Fruit fly (Drosophila melanogaster) whole organism, embryonic: Measurements from ENCODE around the gene Pebp1.
A peak's percentile ranks its signal among the peaks of the same experiment; 100 is the strongest.

Experiments
- Bteb2 ChIP-seq: fragments of 200-800 bp; sonication (Bioruptor generic); optimal IDR thresholded peaks from 2 replicates; lab custom pipeline; 2016; ENCODE audit warnings: missing biosample characterization, missing genetic modification characterization
- CG10366 ChIP-seq: fragments of 200-800 bp; sonication (Bioruptor generic); IDR thresholded peaks from 2 replicates; pipeline ENCODE4 v1.3.6; 2022; ENCODE audit warnings: missing biosample characterization, missing genetic modification characterization
- CG12155 ChIP-seq: fragments of 200-800 bp; sonication (Bioruptor generic); optimal IDR thresholded peaks from 3 replicates; lab custom pipeline; 2016; ENCODE audit warnings: missing biosample characterization, missing genetic modification characterization
- CG12299 ChIP-seq: fragments of 200-800 bp; sonication (Bioruptor generic); optimal IDR thresholded peaks from 2 replicates; lab custom pipeline; 2018; ENCODE audit warnings: missing biosample characterization, mild to moderate bottlenecking, missing genetic modification characterization
- CG12942 ChIP-seq: fragments of 200-800 bp; sonication (Bioruptor generic); optimal IDR thresholded peaks from 3 replicates; lab custom pipeline; 2016; ENCODE audit warnings: missing biosample characterization, missing genetic modification characterization
- CG13296 ChIP-seq: fragments of 200-800 bp; sonication (Bioruptor generic); optimal IDR thresholded peaks from 3 replicates; lab custom pipeline; 2018; ENCODE audit warnings: missing biosample characterization, mild to moderate bottlenecking, missing genetic modification characterization
- CG18619 ChIP-seq: fragments of 200-800 bp; sonication (Bioruptor generic); optimal IDR thresholded peaks from 3 replicates; lab custom pipeline; 2017; ENCODE audit warnings: missing biosample characterization, mild to moderate bottlenecking, missing genetic modification characterization
- CG2712 ChIP-seq: fragments of 200-800 bp; optimal IDR thresholded peaks from 3 replicates; lab custom pipeline; 2019; ENCODE audit warnings: missing biosample characterization, mild to moderate bottlenecking, missing genetic modification characterization, moderate library complexity
- CG32772 ChIP-seq: fragments of 200-800 bp; sonication (Bioruptor generic); IDR thresholded peaks from 2 replicates; pipeline ENCODE4 v1.3.6; 2022; ENCODE audit warnings: missing biosample characterization, missing genetic modification characterization
- CG4282 ChIP-seq: fragments of 200-800 bp; sonication (Bioruptor generic); optimal IDR thresholded peaks from 2 replicates; lab custom pipeline; 2016; ENCODE audit warnings: missing biosample characterization, missing genetic modification characterization
- CG8944 ChIP-seq: fragments of 200-800 bp; sonication (Bioruptor generic); optimal IDR thresholded peaks from 3 replicates; lab custom pipeline; 2016; ENCODE audit warnings: missing biosample characterization, missing genetic modification characterization
- CG9876 ChIP-seq: fragments of 200-800 bp; sonication (Bioruptor generic); optimal IDR thresholded peaks from 2 replicates; lab custom pipeline; 2016; ENCODE audit warnings: missing biosample characterization, missing genetic modification characterization
- D19A ChIP-seq: fragments of 200-800 bp; optimal IDR thresholded peaks from 3 replicates; lab custom pipeline; 2019; ENCODE audit warnings: missing biosample characterization, mild to moderate bottlenecking, missing genetic modification characterization, moderate library complexity
- Dip3 ChIP-seq: fragments of 200-800 bp; sonication (Bioruptor generic); optimal IDR thresholded peaks from 3 replicates; lab custom pipeline; 2016; ENCODE audit warnings: missing biosample characterization, missing genetic modification characterization
- H15 ChIP-seq: fragments of 200-800 bp; sonication (Bioruptor generic); IDR thresholded peaks from 3 replicates; pipeline ENCODE4 v1.3.6; 2022; ENCODE audit warnings: missing biosample characterization, missing genetic modification characterization
- HHEX ChIP-seq: fragments of 200-800 bp; sonication (Bioruptor generic); optimal IDR thresholded peaks from 3 replicates; lab custom pipeline; 2017; ENCODE audit warnings: missing biosample characterization, mild to moderate bottlenecking, missing genetic modification characterization, missing genetic modification reagents
- Hand ChIP-seq: fragments of 200-800 bp; sonication (Bioruptor generic); optimal IDR thresholded peaks from 2 replicates; lab custom pipeline; 2017; ENCODE audit warnings: mild to moderate bottlenecking, missing biosample characterization, missing genetic modification reagents, missing genetic modification characterization
- HmgZ ChIP-seq: fragments of 200-800 bp; sonication (Bioruptor generic); optimal IDR thresholded peaks from 2 replicates; lab custom pipeline; 2018; ENCODE audit warnings: missing biosample characterization, mild to moderate bottlenecking, missing genetic modification characterization
- Hmr ChIP-seq: fragments of 200-800 bp; sonication (Bioruptor generic); optimal IDR thresholded peaks from 3 replicates; lab custom pipeline; 2017; ENCODE audit warnings: mild to moderate bottlenecking, missing biosample characterization, missing genetic modification reagents, missing genetic modification characterization
- MESR4 ChIP-seq: fragments of 200-800 bp; sonication (Bioruptor generic); optimal IDR thresholded peaks from 2 replicates; lab custom pipeline; 2018; ENCODE audit warnings: missing biosample characterization, mild to moderate bottlenecking, missing genetic modification characterization, moderate library complexity
- NFAT ChIP-seq: fragments of 200-800 bp; sonication (Bioruptor generic); IDR thresholded peaks from 2 replicates; pipeline ENCODE4 v1.3.6; 2022; ENCODE audit warnings: missing biosample characterization, missing genetic modification characterization
- Opbp ChIP-seq: fragments of 200-800 bp; sonication (Bioruptor generic); IDR thresholded peaks from 3 replicates; pipeline ENCODE4 v1.3.6; 2022; ENCODE audit warnings: missing biosample characterization, missing genetic modification characterization; ENCODE audit not compliant: partially characterized antibody
- Optix ChIP-seq: fragments of 200-800 bp; sonication (Bioruptor generic); IDR thresholded peaks from 3 replicates; pipeline ENCODE4 v1.3.6; 2022; ENCODE audit warnings: missing biosample characterization, missing genetic modification characterization
- PHDP ChIP-seq: fragments of 200-800 bp; sonication (Bioruptor generic); optimal IDR thresholded peaks from 3 replicates; lab custom pipeline; 2018; ENCODE audit warnings: missing biosample characterization, mild to moderate bottlenecking, missing genetic modification characterization, moderate library complexity
- Sin3A ChIP-seq: fragments of >200 bp; optimal IDR thresholded peaks from 2 replicates; lab custom pipeline; 2018
- Xrp1 ChIP-seq: fragments of 200-800 bp; sonication (Bioruptor generic); IDR thresholded peaks from 2 replicates; pipeline ENCODE4 v1.3.6; 2022; ENCODE audit warnings: missing biosample characterization, missing genetic modification characterization
- bab2 ChIP-seq: fragments of 200-800 bp; sonication (Bioruptor generic); optimal IDR thresholded peaks from 2 replicates; lab custom pipeline; 2016; ENCODE audit warnings: missing biosample characterization, missing genetic modification characterization
- bigmax ChIP-seq: fragments of 200-800 bp; sonication (Bioruptor generic); optimal IDR thresholded peaks from 2 replicates; lab custom pipeline; 2018; ENCODE audit warnings: missing biosample characterization, mild to moderate bottlenecking, missing genetic modification characterization
- caup ChIP-seq: fragments of 200-800 bp; sonication (Bioruptor generic); optimal IDR thresholded peaks from 3 replicates; lab custom pipeline; 2017; ENCODE audit warnings: missing biosample characterization, mild to moderate bottlenecking, missing genetic modification characterization, moderate library complexity; ENCODE audit not compliant: severe bottlenecking
- cg ChIP-seq: fragments of 200-800 bp; sonication (Bioruptor generic); optimal IDR thresholded peaks from 3 replicates; lab custom pipeline; 2019; ENCODE audit warnings: missing biosample characterization, mild to moderate bottlenecking, missing genetic modification characterization, moderate library complexity
- corto ChIP-seq: fragments of 200-800 bp; sonication (Bioruptor generic); optimal IDR thresholded peaks from 2 replicates; lab custom pipeline; 2016; ENCODE audit warnings: missing biosample characterization, mild to moderate bottlenecking, missing genetic modification characterization, moderate library complexity
- croc ChIP-seq: fragments of 200-800 bp; sonication (Bioruptor generic); conservative IDR thresholded peaks from 3 replicates; pipeline ENCODE4 v1.3.6; 2022; ENCODE audit warnings: missing biosample characterization, missing genetic modification characterization
- crol ChIP-seq: fragments of 200-800 bp; sonication (Bioruptor generic); IDR thresholded peaks from 2 replicates; pipeline ENCODE4 v1.3.6; 2022; ENCODE audit warnings: missing biosample characterization, missing genetic modification characterization
- cwo ChIP-seq: fragments of 200-800 bp; sonication (Bioruptor generic); optimal IDR thresholded peaks from 3 replicates; lab custom pipeline; 2017; ENCODE audit warnings: missing biosample characterization, missing genetic modification characterization, mild to moderate bottlenecking, moderate library complexity, missing genetic modification reagents
- dati ChIP-seq: fragments of 200-800 bp; sonication (Bioruptor generic); IDR thresholded peaks from 2 replicates; pipeline ENCODE4 v1.3.6; 2022; ENCODE audit warnings: missing biosample characterization, missing genetic modification characterization
- eve ChIP-seq, 2 experiments: fragments of >200 bp; optimal IDR thresholded peaks; 2 replicates each; lab custom pipeline; 2017; ENCODE audit warnings: missing biosample characterization in 2 of 2, missing genetic modification characterization in 2 of 2
- exex ChIP-seq: fragments of 200-800 bp; sonication (Bioruptor generic); optimal IDR thresholded peaks from 4 replicates; lab custom pipeline; 2018; ENCODE audit warnings: missing biosample characterization, mild to moderate bottlenecking, missing genetic modification characterization, moderate library complexity
- hkb ChIP-seq, 2 experiments: fragments of 200-800 bp in 1 of 2; fragments of >200 bp in 1 of 2; sonication (Bioruptor generic) in 1 of 2; IDR thresholded peaks in 1 of 2; optimal IDR thresholded peaks in 1 of 2; 2 replicates each; pipeline versions ENCODE4 v1.3.6 to Lab custom; 2017 to 2022; ENCODE audit warnings: missing biosample characterization in 1 of 2, missing genetic modification characterization in 1 of 2
- nau ChIP-seq: fragments of 200-800 bp; sonication (Bioruptor generic); optimal IDR thresholded peaks from 3 replicates; lab custom pipeline; 2017; ENCODE audit warnings: missing biosample characterization, mild to moderate bottlenecking, missing genetic modification characterization, missing genetic modification reagents
- peb ChIP-seq: fragments of 200-800 bp; sonication (Bioruptor generic); IDR thresholded peaks from 2 replicates; pipeline ENCODE4 v1.3.6; 2022; ENCODE audit warnings: missing biosample characterization, missing genetic modification characterization
- phol ChIP-seq: fragments of 200-800 bp; sonication (Bioruptor generic); optimal IDR thresholded peaks from 3 replicates; lab custom pipeline; 2018; ENCODE audit warnings: missing biosample characterization, mild to moderate bottlenecking, missing genetic modification characterization, moderate library complexity
- psq ChIP-seq: fragments of 200-800 bp; sonication (Bioruptor generic); optimal IDR thresholded peaks from 2 replicates; lab custom pipeline; 2017; ENCODE audit warnings: missing biosample characterization, missing genetic modification characterization
- sc ChIP-seq, 3 experiments: fragments of >200 bp in 2 of 3; fragments of 200-800 bp in 1 of 3; sonication (Bioruptor generic) in 1 of 3; optimal IDR thresholded peaks; 2 replicates in 2 of 3; 3 replicates in 1 of 3; lab custom pipeline; 2017; ENCODE audit warnings: mild to moderate bottlenecking in 1 of 3, missing biosample characterization in 1 of 3, missing genetic modification characterization in 1 of 3, missing genetic modification reagents in 1 of 3
- sqz ChIP-seq: fragments of 200-800 bp; sonication (Bioruptor generic); optimal IDR thresholded peaks from 3 replicates; lab custom pipeline; 2018; ENCODE audit warnings: missing biosample characterization, mild to moderate bottlenecking, missing genetic modification characterization
- tgo ChIP-seq: fragments of 200-800 bp; sonication (Bioruptor generic); IDR thresholded peaks from 3 replicates; pipeline ENCODE4 v1.3.6; 2022; ENCODE audit warnings: missing biosample characterization, missing genetic modification characterization
- tio ChIP-seq: fragments of 200-800 bp; sonication (Bioruptor generic); optimal IDR thresholded peaks from 2 replicates; lab custom pipeline; 2017; ENCODE audit warnings: missing biosample characterization, missing genetic modification characterization, inconsistent platforms
- unpg ChIP-seq: fragments of 200-800 bp; sonication (Bioruptor generic); optimal IDR thresholded peaks from 3 replicates; lab custom pipeline; 2018; ENCODE audit warnings: missing biosample characterization, mild to moderate bottlenecking, missing genetic modification characterization, moderate library complexity
- z ChIP-seq: fragments of 200-800 bp; sonication (Bioruptor generic); IDR thresholded peaks from 3 replicates; pipeline ENCODE4 v1.3.6; 2022; ENCODE audit warnings: missing biosample characterization, missing genetic modification characterization
- zf30C ChIP-seq: fragments of 200-800 bp; sonication (Bioruptor generic); optimal IDR thresholded peaks from 3 replicates; lab custom pipeline; 2018; ENCODE audit warnings: missing biosample characterization, mild to moderate bottlenecking, missing genetic modification characterization

The Pebp1 gene

dm6 chr3R:22468829-22469487 lies 3.1 kb downstream of the Pebp1 start (continued):
- TF ChIP-seq CG4282 (GFP tag; lab: Kevin White, UChicago), result peak; percentile 62
- TF ChIP-seq bab2, result peak; percentile 87
- TF ChIP-seq bigmax (GFP tag; lab: Kevin White, UChicago), result peak; percentile 34
- peak; percentile 82 for TF ChIP-seq phol
- no peak for TF ChIP-seq sc (optimal IDR thresholded peaks at IDR 0.05; lab: Kevin White, UChicago)
- TF ChIP-seq sc (GFP tag; optimal IDR thresholded peaks at IDR 0.05; lab: Kevin White, UChicago), result peak; percentile 45
- peak; percentile 71; the same call in 2 of the 3 replicates for TF ChIP-seq H15 (GFP tag; lab: Robert Waterston, UW)
- TF ChIP-seq cwo, result peak; percentile 90
- peak; percentile 14; the same call in 1 of the 2 replicates for TF ChIP-seq crol (GFP tag; lab: Robert Waterston, UW)
- TF ChIP-seq Optix, result peak; percentile 81
- TF ChIP-seq Bteb2 (GFP tag; lab: Kevin White, UChicago), result peak; percentile 79
- no peak for TF ChIP-seq psq (GFP tag; lab: Kevin White, UChicago)
- peak; percentile 66 for TF ChIP-seq croc (GFP tag; lab: Robert Waterston, UW)
- peak; percentile 77 for TF ChIP-seq CG12942 (GFP tag; lab: Kevin White, UChicago)
- no peak for TF ChIP-seq Sin3A
- TF ChIP-seq CG18619 (GFP tag; lab: Kevin White, UChicago), result peak; percentile 85
- TF ChIP-seq CG8944, result peak; percentile 80
- no peak for TF ChIP-seq nau
- peak; percentile 77 for TF ChIP-seq CG32772 (GFP tag; lab: Robert Waterston, UW)
- peak; percentile 92 for TF ChIP-seq Hand (GFP tag; lab: Kevin White, UChicago)
- peak; percentile 87 for TF ChIP-seq unpg (GFP tag; lab: Kevin White, UChicago)
- peak; percentile 83 for TF ChIP-seq Xrp1 (GFP tag; lab: Robert Waterston, UW)
- peak; percentile 73 for TF ChIP-seq cg (GFP tag; lab: Kevin White, UChicago)
- TF ChIP-seq eve (GFP tag; optimal IDR thresholded peaks at IDR 0.05; lab: Kevin White, UChicago), result no peak
- peak; percentile 90 for TF ChIP-seq HHEX (GFP tag; lab: Kevin White, UChicago)
- TF ChIP-seq HmgZ, result peak; percentile 90
- TF ChIP-seq caup, result peak; percentile 93
- TF ChIP-seq MESR4 (GFP tag; lab: Kevin White, UChicago), result peak; percentile 13
- TF ChIP-seq z (GFP tag; lab: Robert Waterston, UW), result no peak
- TF ChIP-seq corto (GFP tag; lab: Kevin White, UChicago), result no peak
- peak; percentile 89 for TF ChIP-seq PHDP (tag; lab: Kevin White, UChicago)
- TF ChIP-seq CG12155 (GFP tag; lab: Kevin White, UChicago), result peak; percentile 79
- no peak for TF ChIP-seq dati (GFP tag; lab: Robert Waterston, UW)
- peak; percentile 79 for TF ChIP-seq peb (GFP tag; lab: Robert Waterston, UW)
- TF ChIP-seq CG10366, result peak; percentile 78
- peak; percentile 80 for TF ChIP-seq CG9876 (GFP tag; lab: Kevin White, UChicago)
- no peak for TF ChIP-seq Opbp (GFP tag; lab: Robert Waterston, UW)
- TF ChIP-seq tio (GFP tag; lab: Kevin White, UChicago), result no peak
- TF ChIP-seq tgo (GFP tag; lab: Robert Waterston, UW), result peak; percentile 87
- TF ChIP-seq CG13296, result peak; percentile 91
- no peak for TF ChIP-seq hkb (optimal IDR thresholded peaks at IDR 0.05; lab: Kevin White, UChicago)
- peak; percentile 91 for TF ChIP-seq hkb (GFP tag; IDR thresholded peaks at IDR 0.05; lab: Robert Waterston, UW)
- peak; percentile 95 for TF ChIP-seq Hmr
- TF ChIP-seq sqz (GFP tag; lab: Kevin White, UChicago), result no peak
- peak; percentile 79 for TF ChIP-seq D19A
- TF ChIP-seq NFAT (GFP tag; lab: Robert Waterston, UW), result peak; percentile 69
- peak; percentile 65 for TF ChIP-seq exex
- peak; percentile 81 for TF ChIP-seq CG12299 (tag; lab: Kevin White, UChicago)
- no peak for TF ChIP-seq CG2712
- peak; percentile 82 for TF ChIP-seq Dip3
- TF ChIP-seq zf30C (GFP tag; lab: Kevin White, UChicago), result no peak
